Worm (Caenorhabditis elegans): Measurements from ENCODE around the gene ttr-34.

The ttr-34 gene

ce11 chrX:13110004-13110403 is 29.6 kb upstream of the ttr-34 start:
- no peak for TF ChIP-seq efl-1 (optimal IDR thresholded peaks at IDR 0.05)
- peak in 1 of 2 experiments; percentile 87 for TF ChIP-seq efl-1 (GFP tag; optimal IDR thresholded peaks at IDR 0.05 in 1 of 2)
- no peak for TF ChIP-seq unc-86 (tag; optimal IDR thresholded peaks at IDR 0.05)
- TF ChIP-seq nhr-85 (tag) = peak; percentile 44
- TF ChIP-seq Y116A8C.19 (tag; optimal IDR thresholded peaks at IDR 0.05; ENCODE audit: borderline replicate concordance) = no peak
- TF ChIP-seq mdl-1 (tag; optimal IDR thresholded peaks at IDR 0.05) = no peak
- no peak for TF ChIP-seq nhr-28 (tag; optimal IDR thresholded peaks at IDR 0.05)
- TF ChIP-seq mep-1 (tag; optimal IDR thresholded peaks at IDR 0.05) = no peak
- TF ChIP-seq efl-3 (GFP tag; optimal IDR thresholded peaks at IDR 0.05) = no peak
- no peak for TF ChIP-seq unc-62 (GFP tag; optimal IDR thresholded peaks at IDR 0.05)
- TF ChIP-seq nhr-237 (tag; optimal IDR thresholded peaks at IDR 0.05) = no peak
- TF ChIP-seq skn-1 (tag; optimal IDR thresholded peaks at IDR 0.05) = no peak

- TF ChIP-seq elt-3 (tag; optimal IDR thresholded peaks at IDR 0.05) (peak in 3 of 6 experiments; percentile 17 to 91 (median 76)), nhr-90 (tag; optimal IDR thresholded peaks at IDR 0.05; ENCODE audit: poor library complexity) (no peak), dsc-1 (tag; optimal IDR thresholded peaks at IDR 0.05) (no peak), snpc-4 (tag; optimal IDR thresholded peaks at IDR 0.05) (no peak)
Observed at ce11 chrX:13112664-13113063, 26.9 kb upstream of the ttr-34 start.

DNA sequence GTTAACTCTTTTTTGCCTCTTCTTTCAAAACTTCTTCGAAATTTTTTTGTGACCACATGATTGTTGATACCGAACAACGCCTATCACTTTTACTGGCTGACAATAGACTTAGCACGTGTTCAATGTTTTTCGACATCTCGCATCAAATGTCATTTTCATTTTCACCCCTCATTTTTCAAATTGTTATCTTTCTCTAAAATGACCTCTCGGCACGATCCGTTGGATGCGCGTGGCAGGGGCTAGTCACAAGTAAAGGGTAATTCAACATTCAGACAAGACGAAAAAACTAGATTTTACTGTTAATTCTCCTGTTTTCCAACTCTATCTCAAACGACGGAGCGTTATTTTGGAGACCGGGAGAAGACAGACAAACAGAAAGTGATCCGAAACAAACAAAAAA is 26.1 kb upstream of the ttr-34 start, which contains the start of gene F17H10.2:
Gene F17H10.2, plus strand, starts transcription at position 316 of the 400 bp plus-strand sequence.
- TF ChIP-seq nhr-11 (tag; optimal IDR thresholded peaks at IDR 0.05) = no peak
- no peak for TF ChIP-seq mef-2 (tag; optimal IDR thresholded peaks at IDR 0.05)
- no peak for TF ChIP-seq egl-27 (tag; optimal IDR thresholded peaks at IDR 0.05)
- TF ChIP-seq snpc-4 (tag; optimal IDR thresholded peaks at IDR 0.05) = no peak
- peak; percentile 87 for TF ChIP-seq lin-14 (GFP tag; optimal IDR thresholded peaks at IDR 0.05)
- no peak for TF ChIP-seq ceh-8 (GFP tag; optimal IDR thresholded peaks at IDR 0.05)
- TF ChIP-seq elt-3 (tag; optimal IDR thresholded peaks at IDR 0.05) = peak in 2 of 6 experiments; percentile 67 to 96
- TF ChIP-seq dpl-1 (GFP tag; optimal IDR thresholded peaks at IDR 0.05) = peak in 2 of 3 experiments; percentile 9 to 18
- no peak for TF ChIP-seq ztf-11 (tag; optimal IDR thresholded peaks at IDR 0.05)
- TF ChIP-seq jun-1 (tag; optimal IDR thresholded peaks at IDR 0.05) = no peak
- TF ChIP-seq ama-1 (optimal IDR thresholded peaks at IDR 0.05) = no peak
- peak; percentile 93 for TF ChIP-seq blmp-1 (tag; optimal IDR thresholded peaks at IDR 0.05)
- TF ChIP-seq nhr-237 (tag; optimal IDR thresholded peaks at IDR 0.05) = no peak
- TF ChIP-seq nhr-90 (tag; optimal IDR thresholded peaks at IDR 0.05; ENCODE audit: poor library complexity) = peak; percentile 66
- TF ChIP-seq lin-13 (GFP tag; optimal IDR thresholded peaks at IDR 0.05) = no peak
- no peak for TF ChIP-seq fkh-4 (tag; optimal IDR thresholded peaks at IDR 0.05; ENCODE audit: borderline replicate concordance)
- TF ChIP-seq lin-39 (tag; optimal IDR thresholded peaks at IDR 0.05) = no peak
- peak; percentile 19 to 44 for TF ChIP-seq lsy-2 (tag; optimal IDR thresholded peaks at IDR 0.05)
- TF ChIP-seq fkh-10 (GFP tag; optimal IDR thresholded peaks at IDR 0.05) = no peak
- no peak for TF ChIP-seq dsc-1 (tag; optimal IDR thresholded peaks at IDR 0.05)
- no peak for TF ChIP-seq ztf-4 (tag; optimal IDR thresholded peaks at IDR 0.05)
- TF ChIP-seq ets-5 (GFP tag; IDR thresholded peaks at IDR 0.05) = no peak
- peak; percentile 77 for TF ChIP-seq unc-130 (tag; optimal IDR thresholded peaks at IDR 0.05)
- peak in 1 of 2 experiments; percentile 1 for TF ChIP-seq efl-1 (optimal IDR thresholded peaks at IDR 0.05)
- peak in 1 of 2 experiments; percentile 89 for TF ChIP-seq efl-1 (GFP tag; optimal IDR thresholded peaks at IDR 0.05 in 1 of 2)
- TF ChIP-seq egl-13 (tag; optimal IDR thresholded peaks at IDR 0.05) = no peak
- TF ChIP-seq alr-1 (tag; optimal IDR thresholded peaks at IDR 0.05; ENCODE audit: borderline replicate concordance) = no peak
- TF ChIP-seq C04F5.9 (tag; optimal IDR thresholded peaks at IDR 0.05) = no peak
- TF ChIP-seq hpl-2 (GFP tag; optimal IDR thresholded peaks at IDR 0.05) = no peak
- TF ChIP-seq efl-3 (GFP tag; optimal IDR thresholded peaks at IDR 0.05) = no peak
- TF ChIP-seq mab-9 (GFP tag; IDR thresholded peaks at IDR 0.05) = no peak
- TF ChIP-seq swsn-7 (tag; optimal IDR thresholded peaks at IDR 0.05) = no peak
- no peak for TF ChIP-seq F16B12.6 (tag; optimal IDR thresholded peaks at IDR 0.05)
- peak; percentile 54; the same call in 1 of the 2 replicates for TF ChIP-seq grh-1 (GFP tag; IDR thresholded peaks at IDR 0.05)
- no peak for TF ChIP-seq zip-4 (GFP tag; optimal IDR thresholded peaks at IDR 0.05)
- no peak for TF ChIP-seq C34B4.2 (tag; optimal IDR thresholded peaks at IDR 0.05)
- peak; percentile 83 for TF ChIP-seq nhr-71 (tag; optimal IDR thresholded peaks at IDR 0.05)
- TF ChIP-seq sptf-1 (tag; optimal IDR thresholded peaks at IDR 0.05) = no peak
- no peak for TF ChIP-seq aly-2 (tag; optimal IDR thresholded peaks at IDR 0.05)
- TF ChIP-seq nhr-85 (tag) = peak; percentile 98
- TF ChIP-seq tlp-1 (tag; optimal IDR thresholded peaks at IDR 0.05) = no peak
- no peak for TF ChIP-seq isw-1 (GFP tag; IDR thresholded peaks at IDR 0.05)
